Worm (Caenorhabditis elegans) whole organism, L1 larva: ENCODE data around the gene phf-34.

Source experiments
- C04F5.9 ChIP-seq: sonication (generic microtip); optimal IDR thresholded peaks from 2 replicates; lab custom pipeline; 2016; ENCODE audit warnings: missing genetic modification characterization, missing compliant biosample characterization
- C34B4.2 ChIP-seq: sonication (generic microtip); optimal IDR thresholded peaks from 2 replicates; lab custom pipeline; 2017; ENCODE audit warnings: mild to moderate bottlenecking, missing genetic modification characterization, missing compliant biosample characterization
- F16B12.6 ChIP-seq: fragments of 150-350 bp; optimal IDR thresholded peaks from 2 replicates; lab custom pipeline; 2014; ENCODE audit warnings: missing biosample characterization, missing genetic modification characterization
- ama-1 ChIP-seq: fragments of 150-350 bp; optimal IDR thresholded peaks from 2 replicates; lab custom pipeline; 2014
- blmp-1 ChIP-seq: fragments of 150-350 bp; optimal IDR thresholded peaks from 2 replicates; lab custom pipeline; 2014; ENCODE audit warnings: missing biosample characterization, missing genetic modification characterization
- ceh-63 ChIP-seq: fragments of 200-800 bp; sonication (Bioruptor generic); optimal IDR thresholded peaks from 2 replicates; lab custom pipeline; 2018; ENCODE audit warnings: mild to moderate bottlenecking, missing genetic modification characterization, missing compliant biosample characterization
- ceh-82 ChIP-seq, 3 experiments: fragments of 150-350 bp in 1 of 3; sonication (generic microtip) in 2 of 3; optimal IDR thresholded peaks; 2 replicates each; lab custom pipeline; 2014 to 2017; ENCODE audit warnings: missing biosample characterization in 3 of 3, missing genetic modification characterization in 3 of 3
- ces-1 ChIP-seq: fragments of 150-350 bp; optimal IDR thresholded peaks from 2 replicates; lab custom pipeline; 2014; ENCODE audit warnings: missing biosample characterization, missing genetic modification reagents, missing genetic modification characterization
- dpl-1 ChIP-seq, 3 experiments: fragments of 150-350 bp in 2 of 3; sonication (generic microtip) in 1 of 3; optimal IDR thresholded peaks; 2 replicates each; lab custom pipeline; 2014 to 2017; ENCODE audit warnings: missing biosample characterization in 3 of 3, missing genetic modification characterization in 3 of 3, missing genetic modification reagents in 3 of 3
- efl-1 ChIP-seq, 4 experiments: fragments of 150-350 bp; optimal IDR thresholded peaks in 3 of 4; peaks in 1 of 4; 1 replicate in 1 of 4; 2 replicates in 3 of 4; lab custom pipeline; 2014; ENCODE audit warnings: missing biosample characterization in 2 of 4, missing genetic modification characterization in 2 of 4, missing genetic modification reagents in 2 of 4
- elt-3 ChIP-seq, 6 experiments: fragments of 150-350 bp in 1 of 6; sonication (generic microtip); optimal IDR thresholded peaks; 2 replicates each; lab custom pipeline; 2017 to 2018; ENCODE audit warnings: missing biosample characterization in 6 of 6, missing genetic modification characterization in 6 of 6, inconsistent platforms in 1 of 6
- ets-5 ChIP-seq: fragments of 200-800 bp; sonication (Bioruptor generic); IDR thresholded peaks from 2 replicates; pipeline ENCODE4 v1.3.6; 2022; ENCODE audit warnings: missing genetic modification characterization, missing compliant biosample characterization
- fkh-10 ChIP-seq: sonication (generic microtip); optimal IDR thresholded peaks from 2 replicates; lab custom pipeline; 2017; ENCODE audit warnings: missing biosample characterization, missing genetic modification reagents, missing genetic modification characterization
- hlh-17 ChIP-seq: fragments of 200-800 bp; sonication (Bioruptor generic); optimal IDR thresholded peaks from 2 replicates; lab custom pipeline; 2018; ENCODE audit warnings: missing genetic modification characterization, mild to moderate bottlenecking, missing compliant biosample characterization, moderate library complexity, borderline replicate concordance
- hpl-2 ChIP-seq: fragments of 150-350 bp; optimal IDR thresholded peaks from 2 replicates; lab custom pipeline; 2014; ENCODE audit warnings: missing biosample characterization, missing genetic modification reagents, missing genetic modification characterization
- irx-1 ChIP-seq: sonication (generic microtip); optimal IDR thresholded peaks from 2 replicates; lab custom pipeline; 2016; ENCODE audit warnings: missing genetic modification characterization, missing compliant biosample characterization
- isw-1 ChIP-seq: fragments of 200-800 bp; sonication (Bioruptor generic); IDR thresholded peaks from 2 replicates; pipeline ENCODE4 v1.3.6; 2022; ENCODE audit warnings: missing genetic modification characterization, missing compliant biosample characterization
- lin-13 ChIP-seq: fragments of 150-350 bp; optimal IDR thresholded peaks from 2 replicates; lab custom pipeline; 2014; ENCODE audit warnings: missing biosample characterization, missing genetic modification reagents, missing genetic modification characterization
- lin-35 ChIP-seq, 2 experiments: fragments of 150-350 bp; optimal IDR thresholded peaks; 2 replicates each; lab custom pipeline; 2014; ENCODE audit warnings: missing biosample characterization in 2 of 2, missing genetic modification characterization in 2 of 2, missing genetic modification reagents in 2 of 2
- mep-1 ChIP-seq: fragments of 150-350 bp; optimal IDR thresholded peaks from 2 replicates; lab custom pipeline; 2014; ENCODE audit warnings: missing biosample characterization, missing genetic modification characterization
- nhr-12 ChIP-seq: sonication (generic microtip); optimal IDR thresholded peaks from 2 replicates; lab custom pipeline; 2017; ENCODE audit warnings: missing biosample characterization, missing genetic modification characterization
- nhr-19 ChIP-seq: fragments of 200-800 bp; sonication (Bioruptor generic); conservative IDR thresholded peaks from 2 replicates; pipeline ENCODE4 v1.3.6; 2022; ENCODE audit warnings: missing genetic modification characterization, missing compliant biosample characterization
- nhr-28 ChIP-seq: fragments of 150-350 bp; optimal IDR thresholded peaks from 2 replicates; lab custom pipeline; 2014; ENCODE audit warnings: missing biosample characterization, missing genetic modification characterization
- nhr-76 ChIP-seq: sonication (generic microtip); optimal IDR thresholded peaks from 2 replicates; lab custom pipeline; 2017; ENCODE audit warnings: missing biosample characterization, missing genetic modification characterization
- nhr-77 ChIP-seq: fragments of 150-350 bp; optimal IDR thresholded peaks from 2 replicates; lab custom pipeline; 2014; ENCODE audit warnings: missing biosample characterization, missing genetic modification characterization
- nhr-85 ChIP-seq: sonication (generic microtip); peaks from one replicate; lab custom pipeline; 2016; ENCODE audit warnings: missing genetic modification characterization, inconsistent platforms, missing compliant biosample characterization
- nhr-90 ChIP-seq: sonication (generic microtip); optimal IDR thresholded peaks from 2 replicates; lab custom pipeline; 2016; ENCODE audit warnings: mild to moderate bottlenecking, missing genetic modification characterization, missing compliant biosample characterization; ENCODE audit not compliant: poor library complexity
- pax-3 ChIP-seq: fragments of 200-800 bp; sonication (Bioruptor generic); optimal IDR thresholded peaks from 2 replicates; lab custom pipeline; 2018; ENCODE audit warnings: mild to moderate bottlenecking, missing genetic modification characterization, moderate library complexity, missing compliant biosample characterization
- pqm-1 ChIP-seq: sonication (generic microtip); optimal IDR thresholded peaks from 3 replicates; lab custom pipeline; 2017; ENCODE audit warnings: missing biosample characterization, missing genetic modification characterization
- skn-1 ChIP-seq: fragments of 150-350 bp; optimal IDR thresholded peaks from 2 replicates; lab custom pipeline; 2014; ENCODE audit warnings: missing biosample characterization, missing genetic modification characterization
- snpc-4 ChIP-seq: fragments of 150-350 bp; optimal IDR thresholded peaks from 2 replicates; lab custom pipeline; 2014; ENCODE audit warnings: missing biosample characterization, missing genetic modification characterization
- snu-23 ChIP-seq: sonication (generic microtip); optimal IDR thresholded peaks from 2 replicates; lab custom pipeline; 2016; ENCODE audit warnings: missing genetic modification characterization, missing compliant biosample characterization
- sox-4 ChIP-seq: sonication (generic microtip); optimal IDR thresholded peaks from 2 replicates; lab custom pipeline; 2016; ENCODE audit warnings: missing genetic modification characterization, missing compliant biosample characterization
- sptf-1 ChIP-seq: fragments of 150-350 bp; optimal IDR thresholded peaks from 2 replicates; lab custom pipeline; 2014; ENCODE audit warnings: missing biosample characterization, missing genetic modification characterization
- swsn-7 ChIP-seq: sonication (generic microtip); optimal IDR thresholded peaks from 2 replicates; lab custom pipeline; 2016; ENCODE audit warnings: missing genetic modification characterization, missing compliant biosample characterization
- tbx-2 ChIP-seq: sonication (generic microtip); optimal IDR thresholded peaks from 2 replicates; lab custom pipeline; 2016; ENCODE audit warnings: missing genetic modification characterization, missing compliant biosample characterization
- unc-130 ChIP-seq: fragments of 150-350 bp; optimal IDR thresholded peaks from 2 replicates; lab custom pipeline; 2017; ENCODE audit warnings: missing biosample characterization, missing genetic modification characterization, inconsistent platforms
- unc-30 ChIP-seq: sonication (generic microtip); optimal IDR thresholded peaks from 2 replicates; lab custom pipeline; 2017; ENCODE audit warnings: missing biosample characterization, missing genetic modification characterization
- unc-86 ChIP-seq: sonication (generic microtip); optimal IDR thresholded peaks from 2 replicates; lab custom pipeline; 2016; ENCODE audit warnings: missing genetic modification characterization, missing compliant biosample characterization
- ztf-11 ChIP-seq, 2 experiments: sonication (generic microtip); optimal IDR thresholded peaks; 2 replicates each; lab custom pipeline; 2016 to 2017; ENCODE audit warnings: missing genetic modification characterization in 2 of 2, missing biosample characterization in 1 of 2, missing compliant biosample characterization in 1 of 2

The phf-34 gene

DNA sequence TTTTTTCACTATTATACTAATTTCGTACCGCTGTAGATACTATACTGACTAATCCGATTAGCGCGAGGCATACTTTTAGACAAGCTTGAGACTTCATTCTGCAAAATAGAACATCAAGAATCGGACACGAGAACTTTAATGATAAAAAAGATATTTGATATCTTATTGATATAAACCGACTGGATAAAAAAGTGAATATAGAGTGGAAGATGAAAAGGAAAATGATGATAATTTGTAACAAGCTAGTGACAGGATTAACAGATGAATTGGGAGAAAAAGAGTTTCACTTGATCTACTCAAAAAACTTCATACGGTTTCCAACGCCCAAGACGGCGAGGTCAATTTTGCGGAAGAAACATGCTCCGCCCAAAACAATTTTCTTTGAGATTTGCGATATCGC lies 49.7 kb upstream of the phf-34 start, which contains the start of gene nas-37:
TSS of gene nas-37 (minus strand) at position 101 of the 400 bp plus-strand sequence.
- TF ChIP-seq lin-13 (GFP tag; lab: Kevin White, UChicago), result no peak
- no peak for TF ChIP-seq hpl-2
- no peak for TF ChIP-seq unc-86
- TF ChIP-seq irx-1 (tag; lab: Kevin White, UChicago), result no peak
- TF ChIP-seq blmp-1 (tag; lab: Kevin White, UChicago), result peak; percentile 58

DNA sequence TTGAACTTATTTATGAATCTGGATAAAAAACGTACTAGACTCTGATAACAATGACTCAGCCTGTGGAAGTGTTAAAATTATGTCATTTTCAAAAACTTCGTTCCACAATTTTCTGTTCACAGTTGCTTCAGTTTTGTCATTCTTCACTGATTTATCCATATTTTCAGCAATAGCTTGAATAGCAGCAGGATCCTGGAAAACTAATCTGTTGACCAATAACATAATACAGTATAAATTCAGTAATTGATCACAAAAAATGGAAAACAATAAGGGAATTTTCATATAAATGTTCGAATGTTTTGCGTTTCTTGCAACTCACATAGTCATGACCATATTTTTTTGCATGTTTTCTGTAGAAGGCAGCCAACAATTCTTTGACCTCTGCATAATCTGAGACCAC lies 49.3 kb upstream of the phf-34 start:
- TF ChIP-seq efl-1 (optimal IDR thresholded peaks at IDR 0.05; lab: Kevin White, UChicago), result no peak
- peak in 1 of 2 experiments; percentile 35 for TF ChIP-seq efl-1 (GFP tag; optimal IDR thresholded peaks at IDR 0.05 in 1 of 2; lab: Kevin White, UChicago)
- TF ChIP-seq lin-35 (GFP tag; optimal IDR thresholded peaks at IDR 0.05; lab: Kevin White, UChicago), result no peak

DNA sequence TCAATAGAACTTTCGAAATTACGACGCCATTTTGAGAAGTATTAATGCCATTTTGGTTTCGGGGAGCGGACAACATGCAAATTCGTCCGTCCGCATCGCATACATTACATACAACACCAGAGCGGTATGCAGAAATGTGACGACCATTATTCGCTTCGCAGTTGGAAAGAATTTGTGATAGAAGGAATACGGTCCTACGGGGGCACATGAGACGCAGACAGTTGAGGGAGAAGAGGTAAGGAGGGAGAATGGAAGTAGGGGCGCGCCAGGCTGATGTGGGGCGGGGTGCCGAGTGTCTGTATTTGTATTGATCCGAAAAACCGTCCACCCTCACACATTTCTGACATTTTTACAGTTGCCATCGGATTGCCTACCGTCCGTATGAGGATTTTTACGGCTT lies 42.1 kb upstream of the phf-34 start:
- TF ChIP-seq tbx-2 (tag; lab: Kevin White, UChicago), result no peak
- peak; percentile 11 for TF ChIP-seq nhr-90 (tag; lab: Kevin White, UChicago)
- TF ChIP-seq nhr-28 (tag; lab: Kevin White, UChicago), result no peak
- peak in 1 of 2 experiments; percentile 31 for TF ChIP-seq ztf-11 (tag; optimal IDR thresholded peaks at IDR 0.05; lab: Kevin White, UChicago)
- no peak for TF ChIP-seq skn-1 (tag; lab: Kevin White, UChicago)
- no peak for TF ChIP-seq F16B12.6
- TF ChIP-seq nhr-77, result no peak
- TF ChIP-seq dpl-1 (GFP tag; optimal IDR thresholded peaks at IDR 0.05; lab: Kevin White, UChicago), result no peak
- no peak for TF ChIP-seq efl-1 (optimal IDR thresholded peaks at IDR 0.05; lab: Kevin White, UChicago)
- no peak for TF ChIP-seq efl-1 (GFP tag; optimal IDR thresholded peaks at IDR 0.05 in 1 of 2; lab: Kevin White, UChicago)
- TF ChIP-seq nhr-12 (tag; lab: Kevin White, UChicago), result no peak
- TF ChIP-seq isw-1, result no peak
- no peak for TF ChIP-seq nhr-76 (tag; lab: Kevin White, UChicago)
- no peak for TF ChIP-seq snpc-4 (tag; lab: Kevin White, UChicago)
- TF ChIP-seq unc-130 (tag; lab: Kevin White, UChicago), result no peak
- no peak for TF ChIP-seq ama-1
- no peak for TF ChIP-seq sox-4 (tag; lab: Kevin White, UChicago)
- peak; percentile 29 for TF ChIP-seq snu-23 (GFP tag; lab: Kevin White, UChicago)
- no peak for TF ChIP-seq C04F5.9 (tag; lab: Kevin White, UChicago)
- no peak for TF ChIP-seq ets-5 (GFP tag; lab: Robert Waterston, UW)
- TF ChIP-seq mep-1, result peak; percentile 2
- TF ChIP-seq pqm-1, result no peak
- TF ChIP-seq C34B4.2 (tag; lab: Kevin White, UChicago), result no peak
- TF ChIP-seq blmp-1 (tag; lab: Kevin White, UChicago), result peak; percentile 51
- TF ChIP-seq fkh-10 (GFP tag; lab: Kevin White, UChicago), result no peak
- TF ChIP-seq, all 84 proteins: peak for 5

DNA sequence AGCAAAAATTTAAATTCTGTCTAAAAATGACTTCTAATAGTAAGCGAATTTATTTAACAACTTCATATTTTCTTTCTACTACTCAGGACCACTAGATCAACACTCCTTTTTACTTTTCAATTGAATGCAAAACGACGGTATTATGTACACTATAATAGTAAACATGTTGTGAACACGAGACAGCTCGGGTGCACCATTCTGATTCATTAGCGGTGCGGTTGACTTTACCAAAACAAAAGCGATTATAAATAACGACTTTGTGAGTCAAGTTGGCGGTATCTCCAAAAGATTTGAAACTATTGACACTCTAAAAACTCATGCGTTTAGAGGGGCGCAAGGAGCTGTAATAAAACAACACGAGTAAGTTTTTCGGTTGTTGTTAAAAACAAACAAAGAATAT lies 41.2 kb upstream of the phf-34 start:
- TF ChIP-seq pax-3 (tag; lab: Kevin White, UChicago) (no peak), sptf-1 (tag; lab: Kevin White, UChicago) (no peak), ceh-63 (GFP tag; lab: Kevin White, UChicago) (no peak), nhr-19 (GFP tag; lab: Robert Waterston, UW) (no peak), elt-3 (tag; optimal IDR thresholded peaks at IDR 0.05; lab: Kevin White, UChicago) (no peak), unc-30 (no peak), nhr-85 (tag; lab: Kevin White, UChicago) (no peak), nhr-76 (tag; lab: Kevin White, UChicago) (no peak), hlh-17 (no peak), ceh-82 (tag; optimal IDR thresholded peaks at IDR 0.05; lab: Kevin White, UChicago) (no peak), ces-1 (GFP tag; lab: Kevin White, UChicago) (no peak), swsn-7 (tag; lab: Kevin White, UChicago) (no peak), pqm-1 (no peak)
